Fruit fly (Drosophila melanogaster): ENCODE data around the gene msl-1.

Gene msl-1

dm6 chr2L:18693877-18694723 lies 5.5 kb upstream of the msl-1 start (continued):
- TF ChIP-seq slou (GFP tag; optimal IDR thresholded peaks at IDR 0.05), result no peak
- peak; percentile 9 for TF ChIP-seq Atf3 (GFP tag; optimal IDR thresholded peaks at IDR 0.05)
- TF ChIP-seq CG6175 (GFP tag; IDR thresholded peaks at IDR 0.05), result no peak
- no peak for TF ChIP-seq CG7745 (tag; optimal IDR thresholded peaks at IDR 0.05)
- no peak for TF ChIP-seq CG1792 (GFP tag; optimal IDR thresholded peaks at IDR 0.05)
- TF ChIP-seq chinmo (GFP tag; IDR thresholded peaks at IDR 0.05; ENCODE audit: partially characterized antibody), result peak; percentile 70; the same call in 2 of the 4 replicates
- TF ChIP-seq CG10462 (GFP tag; optimal IDR thresholded peaks at IDR 0.05), result no peak
- TF ChIP-seq dati (GFP tag; IDR thresholded peaks at IDR 0.05), result no peak
- no peak for TF ChIP-seq Neu2 (GFP tag; optimal IDR thresholded peaks at IDR 0.05; ENCODE audit: borderline replicate concordance)
- TF ChIP-seq CG6813 (GFP tag; optimal IDR thresholded peaks at IDR 0.05), result peak; percentile 44
- TF ChIP-seq Atf6 (GFP tag; IDR thresholded peaks at IDR 0.05), result peak; percentile 45; the same call in 1 of the 2 replicates
- TF ChIP-seq CG10209 (GFP tag; optimal IDR thresholded peaks at IDR 0.05), result peak; percentile 63
- peak in 1 of 3 experiments; percentile 23 for TF ChIP-seq lola (GFP tag; optimal IDR thresholded peaks at IDR 0.05)
- no peak for TF ChIP-seq gfzf (GFP tag; optimal IDR thresholded peaks at IDR 0.05)
- TF ChIP-seq CG17361 (GFP tag; IDR thresholded peaks at IDR 0.05), result peak; percentile 71
- no peak for TF ChIP-seq lov (optimal IDR thresholded peaks at IDR 0.05)
- TF ChIP-seq lov (GFP tag; IDR thresholded peaks at IDR 0.05), result 0 out of 3 replicates have a peak, but pooled peaks have one; percentile 31
- TF ChIP-seq sd (tag; optimal IDR thresholded peaks at IDR 0.05), result peak; percentile 80
- peak; percentile 27 to 43 for TF ChIP-seq Hr51 (GFP tag; optimal IDR thresholded peaks at IDR 0.05)
- TF ChIP-seq Abd-B (GFP tag; optimal IDR thresholded peaks at IDR 0.05), result no peak
- TF ChIP-seq Xrp1 (GFP tag; IDR thresholded peaks at IDR 0.05), result peak; percentile 80
- TF ChIP-seq D19A (tag; optimal IDR thresholded peaks at IDR 0.05), result peak; percentile 90
- TF ChIP-seq lilli (GFP tag; optimal IDR thresholded peaks at IDR 0.05), result peak; percentile 79
- TF ChIP-seq ttk (GFP tag; IDR thresholded peaks at IDR 0.05), result no peak
- TF ChIP-seq Poxn (GFP tag; IDR thresholded peaks at IDR 0.05), result no peak
- TF ChIP-seq CG6854 (GFP tag; optimal IDR thresholded peaks at IDR 0.05), result peak; percentile 2
- TF ChIP-seq bbx (GFP tag; IDR thresholded peaks at IDR 0.05; ENCODE audit: partially characterized antibody), result no peak
- TF ChIP-seq cas (GFP tag; IDR thresholded peaks at IDR 0.05), result no peak
- 0 out of 2 replicates have a peak, but pooled peaks have one; percentile 20 for TF ChIP-seq CG14667 (GFP tag; IDR thresholded peaks at IDR 0.05)
- no peak for TF ChIP-seq cg (GFP tag; optimal IDR thresholded peaks at IDR 0.05)
- TF ChIP-seq CG5245 (GFP tag; optimal IDR thresholded peaks at IDR 0.05), result no peak
- TF ChIP-seq HmgD (GFP tag; optimal IDR thresholded peaks at IDR 0.05), result no peak
- TF ChIP-seq CG15073 (GFP tag; optimal IDR thresholded peaks at IDR 0.05), result peak; percentile 7
- TF ChIP-seq CG32532 (GFP tag; IDR thresholded peaks at IDR 0.05), result peak; percentile 73
- TF ChIP-seq Awh (GFP tag; IDR thresholded peaks at IDR 0.05), result 0 out of 2 replicates have a peak, but pooled peaks have one; percentile 33
- peak; percentile 67; the same call in 1 of the 2 replicates for TF ChIP-seq Ada2b (GFP tag; IDR thresholded peaks at IDR 0.05)
- TF ChIP-seq CG9797 (GFP tag; optimal IDR thresholded peaks at IDR 0.05), result no peak
- peak; percentile 94 for TF ChIP-seq zf30C (GFP tag; optimal IDR thresholded peaks at IDR 0.05)
- TF ChIP-seq rib (GFP tag; IDR thresholded peaks at IDR 0.05), result peak; percentile 68
- TF ChIP-seq nau (GFP tag; optimal IDR thresholded peaks at IDR 0.05), result no peak
- peak; percentile 37 for TF ChIP-seq CrebB (tag; optimal IDR thresholded peaks at IDR 0.05)
- TF ChIP-seq pb (GFP tag; optimal IDR thresholded peaks at IDR 0.05), result peak; percentile 19
- TF ChIP-seq CG16779 (GFP tag; IDR thresholded peaks at IDR 0.05), result peak; percentile 70; the same call in 1 of the 2 replicates
- peak; percentile 58; the same call in 2 of the 3 replicates for TF ChIP-seq dysf (GFP tag; IDR thresholded peaks at IDR 0.05)
- TF ChIP-seq CG18619 (GFP tag; optimal IDR thresholded peaks at IDR 0.05), result peak; percentile 16
- peak in 1 of 2 experiments; percentile 43 for TF ChIP-seq chif (GFP tag; optimal IDR thresholded peaks at IDR 0.05)
- no peak for TF ChIP-seq CG17186 (GFP tag; optimal IDR thresholded peaks at IDR 0.05)
- TF ChIP-seq NK7.1 (GFP tag; optimal IDR thresholded peaks at IDR 0.05), result peak; percentile 41
